Worm (Caenorhabditis elegans): ENCODE results near the gene Y75B8A.25.

The Y75B8A.25 gene

DNA sequence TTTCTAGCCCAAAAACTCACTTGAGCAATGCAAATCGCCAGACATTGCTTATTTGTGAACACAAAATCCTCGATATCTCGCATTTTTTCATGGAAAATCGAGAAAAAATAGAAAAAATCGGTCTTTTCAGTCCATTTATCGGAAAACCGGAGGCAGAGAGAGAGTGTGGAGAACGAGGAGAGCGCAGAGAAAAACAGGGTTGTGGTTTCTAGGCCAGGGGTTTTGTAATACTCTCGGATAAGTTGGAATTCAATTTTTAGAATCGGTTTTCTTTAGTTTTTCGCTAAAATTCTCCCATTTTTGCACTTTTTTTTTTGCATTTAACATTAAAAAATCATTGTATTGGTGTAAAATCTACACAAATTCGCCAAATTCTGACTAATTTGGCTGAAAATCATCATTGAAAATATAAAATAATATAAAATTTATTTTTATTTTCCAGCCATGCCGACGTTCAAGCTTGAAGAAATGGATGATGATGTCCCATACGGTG is at the start of gene Y75B8A.25, which contains the start of gene Y75B8A.24:
Gene Y75B8A.25, plus strand, starts transcription at position 443 of the 493 bp plus-strand sequence.
Gene Y75B8A.24, minus strand, starts transcription at position 155 of the 493 bp plus-strand sequence.
- TF ChIP-seq lsy-2 (tag; optimal IDR thresholded peaks at IDR 0.05) (peak; percentile 19), snpc-4 (tag; optimal IDR thresholded peaks at IDR 0.05) (no peak), drap-1 (GFP tag; optimal IDR thresholded peaks at IDR 0.05) (no peak), lin-13 (tag; optimal IDR thresholded peaks at IDR 0.05) (peak; percentile 42), mab-5 (tag; optimal IDR thresholded peaks at IDR 0.05) (no peak), ham-2 (GFP tag; optimal IDR thresholded peaks at IDR 0.05) (no peak), M03D4.4 (tag; optimal IDR thresholded peaks at IDR 0.05) (no peak), ceh-39 (tag; optimal IDR thresholded peaks at IDR 0.05) (peak; percentile 71), mls-2 (tag; optimal IDR thresholded peaks at IDR 0.05) (no peak), ces-1 (GFP tag; optimal IDR thresholded peaks at IDR 0.05) (peak; percentile 76), ztf-11 (tag; optimal IDR thresholded peaks at IDR 0.05) (no peak)

DNA sequence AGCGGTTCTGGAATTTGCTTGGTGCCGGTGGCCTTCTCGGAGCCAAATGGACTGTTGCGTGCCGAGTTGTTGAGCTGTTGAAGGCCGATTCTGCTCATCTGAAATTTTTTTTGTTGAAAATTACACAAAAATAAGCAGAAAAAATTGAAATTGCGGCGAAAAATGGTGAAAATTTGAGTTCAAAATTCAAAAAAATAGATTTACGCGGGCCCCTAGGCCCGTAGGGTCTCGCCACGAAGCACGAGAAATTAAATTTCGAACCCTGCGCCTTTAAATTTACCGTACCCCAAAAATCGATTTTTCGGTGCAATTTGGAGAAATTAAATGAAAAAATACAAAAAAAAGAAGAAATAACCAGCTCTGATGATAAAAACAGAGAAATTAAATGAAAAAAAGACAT is 48.6 kb upstream of the Y75B8A.25 start, which contains the start of gene gmn-1:
Gene gmn-1, minus strand, starts transcription at position 98 of the 400 bp plus-strand sequence.
- no peak for TF ChIP-seq blmp-1 (tag; optimal IDR thresholded peaks at IDR 0.05)
- no peak for TF ChIP-seq nhr-12 (tag; optimal IDR thresholded peaks at IDR 0.05)
- no peak for TF ChIP-seq ham-2 (GFP tag; optimal IDR thresholded peaks at IDR 0.05)
- TF ChIP-seq ztf-11 (tag; optimal IDR thresholded peaks at IDR 0.05) = no peak
- no peak for TF ChIP-seq mab-5 (tag; optimal IDR thresholded peaks at IDR 0.05)
- no peak for TF ChIP-seq bed-3 (GFP tag; optimal IDR thresholded peaks at IDR 0.05)
- no peak for TF ChIP-seq nhr-237 (tag; optimal IDR thresholded peaks at IDR 0.05)
- TF ChIP-seq ceh-39 (tag; optimal IDR thresholded peaks at IDR 0.05) = no peak
- TF ChIP-seq sptf-1 (tag; optimal IDR thresholded peaks at IDR 0.05) = no peak
- no peak for TF ChIP-seq tbx-8 (GFP tag; optimal IDR thresholded peaks at IDR 0.05)
- no peak for TF ChIP-seq mep-1 (tag; optimal IDR thresholded peaks at IDR 0.05)
- no peak for TF ChIP-seq nhr-2 (tag; optimal IDR thresholded peaks at IDR 0.05)
- TF ChIP-seq hlh-1 (tag; optimal IDR thresholded peaks at IDR 0.05) = no peak
- no peak for TF ChIP-seq nhr-28 (tag; optimal IDR thresholded peaks at IDR 0.05)
- no peak for TF ChIP-seq lin-13 (tag; optimal IDR thresholded peaks at IDR 0.05)
- no peak for TF ChIP-seq nhr-76 (tag; optimal IDR thresholded peaks at IDR 0.05)

- no peak for TF ChIP-seq mab-5 (tag; optimal IDR thresholded peaks at IDR 0.05)
- TF ChIP-seq elt-3 (tag; optimal IDR thresholded peaks at IDR 0.05) = no peak
- TF ChIP-seq cnd-1 (tag; optimal IDR thresholded peaks at IDR 0.05) = peak; percentile 24
- TF ChIP-seq nhr-2 (tag; optimal IDR thresholded peaks at IDR 0.05) = no peak
- TF ChIP-seq sptf-1 (tag; optimal IDR thresholded peaks at IDR 0.05) = no peak
- no peak for TF ChIP-seq M03D4.4 (tag; optimal IDR thresholded peaks at IDR 0.05)
- TF ChIP-seq lsy-2 (tag; optimal IDR thresholded peaks at IDR 0.05) = peak; percentile 40
- no peak for TF ChIP-seq ceh-83 (GFP tag; optimal IDR thresholded peaks at IDR 0.05)
- TF ChIP-seq lin-32 (GFP tag; optimal IDR thresholded peaks at IDR 0.05) = no peak
- TF ChIP-seq unc-39 (tag; optimal IDR thresholded peaks at IDR 0.05) = no peak
- TF ChIP-seq nhr-76 (tag; optimal IDR thresholded peaks at IDR 0.05) = no peak
- TF ChIP-seq nhr-12 (tag; optimal IDR thresholded peaks at IDR 0.05) = no peak
- TF ChIP-seq hlh-1 (tag; optimal IDR thresholded peaks at IDR 0.05) = peak; percentile 54
- no peak for TF ChIP-seq unc-120 (tag; optimal IDR thresholded peaks at IDR 0.05; ENCODE audit: poor library complexity, severe bottlenecking)
- TF ChIP-seq pha-4 (tag; optimal IDR thresholded peaks at IDR 0.05) = peak; percentile 53
- peak; percentile 50 for TF ChIP-seq ceh-39 (tag; optimal IDR thresholded peaks at IDR 0.05)
- TF ChIP-seq ham-2 (GFP tag; optimal IDR thresholded peaks at IDR 0.05) = no peak
- TF ChIP-seq blmp-1 (tag; optimal IDR thresholded peaks at IDR 0.05) = no peak
- TF ChIP-seq ceh-43 (GFP tag; optimal IDR thresholded peaks at IDR 0.05) = no peak
- TF ChIP-seq lin-13 (tag; optimal IDR thresholded peaks at IDR 0.05) = peak; percentile 28
- no peak for TF ChIP-seq tbx-8 (GFP tag; optimal IDR thresholded peaks at IDR 0.05)
- TF ChIP-seq nhr-237 (tag; optimal IDR thresholded peaks at IDR 0.05) = peak; percentile 6
- no peak for TF ChIP-seq elt-1 (tag; optimal IDR thresholded peaks at IDR 0.05; ENCODE audit: borderline replicate concordance, insufficient read depth)
- TF ChIP-seq nhr-28 (tag; optimal IDR thresholded peaks at IDR 0.05) = no peak
- TF ChIP-seq zip-8 (tag; optimal IDR thresholded peaks at IDR 0.05) = no peak
- no peak for TF ChIP-seq flh-1 (GFP tag; optimal IDR thresholded peaks at IDR 0.05)
- no peak for TF ChIP-seq ztf-11 (tag; optimal IDR thresholded peaks at IDR 0.05)
- TF ChIP-seq sem-2 (GFP tag; optimal IDR thresholded peaks at IDR 0.05) = no peak
- peak; percentile 94 for TF ChIP-seq ces-1 (GFP tag; optimal IDR thresholded peaks at IDR 0.05)
- TF ChIP-seq mls-2 (tag; optimal IDR thresholded peaks at IDR 0.05) = no peak
- TF ChIP-seq snpc-4 (tag; optimal IDR thresholded peaks at IDR 0.05) = no peak
- TF ChIP-seq unc-62 (GFP tag; optimal IDR thresholded peaks at IDR 0.05) = no peak
- no peak for TF ChIP-seq drap-1 (GFP tag; optimal IDR thresholded peaks at IDR 0.05)
- TF ChIP-seq mep-1 (tag; optimal IDR thresholded peaks at IDR 0.05) = peak; percentile 75
- no peak for TF ChIP-seq bed-3 (GFP tag; optimal IDR thresholded peaks at IDR 0.05)
These were observed 47.7 kb upstream of the Y75B8A.25 start, which contains the start of the genes Y75B8A.18 and Y75B8A.19 for ce11 chrIII:12226089-12226682. TSS of gene Y75B8A.18 (minus strand) at chrIII:12226230. TSS of gene Y75B8A.19 (plus strand) at chrIII:12226632.

Data from whole organism, mixed stage, embryonic.